Worm (Caenorhabditis elegans) whole organism, L4 larva: ENCODE results near the gene phb-2.

Experiments
- ZK546.5 ChIP-seq, 2 experiments: sonication (generic microtip); optimal IDR thresholded peaks; 2 replicates each; lab custom pipeline; 2017; ENCODE audit warnings: missing biosample characterization in 2 of 2, missing genetic modification characterization in 2 of 2
- ama-1 ChIP-seq: fragments of 150-350 bp; optimal IDR thresholded peaks from 2 replicates; lab custom pipeline; 2014; ENCODE audit warnings: inconsistent platforms, mixed read lengths
- nhr-76 ChIP-seq: fragments of 150-350 bp; optimal IDR thresholded peaks from 2 replicates; lab custom pipeline; 2014; ENCODE audit warnings: missing biosample characterization, missing genetic modification characterization

ce11 chrII:6222558-6222957 is 28.7 kb upstream of the phb-2 start, which contains the start of gene C30B5.6:
- TF ChIP-seq ZK546.5 (tag; optimal IDR thresholded peaks at IDR 0.05; lab: Kevin White, UChicago) (no peak), nhr-76 (no peak), ama-1 (no peak)
